Worm (Caenorhabditis elegans): ENCODE data around the gene F59E12.9.

Gene F59E12.9

ce11 chrII:5594210-5594764 is 52.6 kb downstream of the F59E12.9 start, which contains the start of gene ttc-4 (continued):
- no peak for TF ChIP-seq F49E8.2 (tag; optimal IDR thresholded peaks at IDR 0.05; ENCODE audit: borderline replicate concordance)
- TF ChIP-seq hif-1 (tag; optimal IDR thresholded peaks at IDR 0.05), result peak in 1 of 2 experiments; percentile 82
- TF ChIP-seq mes-2 (tag; optimal IDR thresholded peaks at IDR 0.05; ENCODE audit: poor library complexity, severe bottlenecking), result peak; percentile 77
- TF ChIP-seq saeg-2 (GFP tag; IDR thresholded peaks at IDR 0.05), result no peak

ce11 chrII:5593377-5593932 is 53.4 kb downstream of the F59E12.9 start, which contains the start of gene cdc-14:
Gene cdc-14 (minus strand): TSS chrII:5593427.
- TF ChIP-seq ZK546.5 (tag; optimal IDR thresholded peaks at IDR 0.05) (no peak), nhr-77 (tag; optimal IDR thresholded peaks at IDR 0.05) (peak; percentile 63), spr-3 (GFP tag; optimal IDR thresholded peaks at IDR 0.05) (no peak), fos-1 (tag; optimal IDR thresholded peaks at IDR 0.05) (no peak), nhr-48 (tag; optimal IDR thresholded peaks at IDR 0.05) (no peak), T26A8.4 (GFP tag; IDR thresholded peaks at IDR 0.05) (no peak), lsy-2 (tag; optimal IDR thresholded peaks at IDR 0.05) (peak; percentile 9 to 80), attf-4 (tag; optimal IDR thresholded peaks at IDR 0.05) (no peak), ztf-7 (tag; optimal IDR thresholded peaks at IDR 0.05) (peak; percentile 49), mxl-2 (GFP tag; conservative IDR thresholded peaks at IDR 0.05) (no peak), ama-1 (optimal IDR thresholded peaks at IDR 0.05) (no peak), mdl-1 (tag; optimal IDR thresholded peaks at IDR 0.05) (peak in 1 of 2 experiments; percentile 72), lin-1 (GFP tag; IDR thresholded peaks at IDR 0.05) (no peak), Y105C5A.15 (GFP tag; IDR thresholded peaks at IDR 0.05) (no peak), hlh-30 (tag; optimal IDR thresholded peaks at IDR 0.05; ENCODE audit: insufficient read depth) (peak; percentile 97), egl-43 (GFP tag; IDR thresholded peaks at IDR 0.05) (no peak), pqm-1 (tag; optimal IDR thresholded peaks at IDR 0.05) (no peak), daf-8 (GFP tag; IDR thresholded peaks at IDR 0.05) (no peak), rbr-2 (tag; optimal IDR thresholded peaks at IDR 0.05) (peak; percentile 32), unc-130 (GFP tag; optimal IDR thresholded peaks at IDR 0.05) (no peak), pha-4 (GFP tag; IDR thresholded peaks at IDR 0.05) (no peak), pha-4 (tag; optimal IDR thresholded peaks at IDR 0.05) (peak; percentile 13), php-3 (GFP tag; IDR thresholded peaks at IDR 0.05) (no peak), nhr-111 (GFP tag; optimal IDR thresholded peaks at IDR 0.05) (no peak), arid-1 (GFP tag; conservative IDR thresholded peaks at IDR 0.05) (no peak), F37D6.2 (tag; optimal IDR thresholded peaks at IDR 0.05) (no peak), vab-7 (GFP tag; IDR thresholded peaks at IDR 0.05) (no peak), nhr-102 (tag; optimal IDR thresholded peaks at IDR 0.05) (no peak), ceh-32 (tag; optimal IDR thresholded peaks at IDR 0.05; ENCODE audit: poor library complexity) (no peak), mep-1 (tag; optimal IDR thresholded peaks at IDR 0.05) (peak; percentile 82), nhr-28 (tag; optimal IDR thresholded peaks at IDR 0.05) (peak; percentile 68), nhr-76 (tag; optimal IDR thresholded peaks at IDR 0.05) (no peak), lin-38 (GFP tag; IDR thresholded peaks at IDR 0.05) (peak; percentile 75), F26F4.8 (GFP tag; conservative IDR thresholded peaks at IDR 0.05) (no peak), duxl-1 (tag; optimal IDR thresholded peaks at IDR 0.05; ENCODE audit: poor library complexity) (no peak), mxl-3 (GFP tag; optimal IDR thresholded peaks at IDR 0.05) (peak; percentile 81), mdt-29 (GFP tag; IDR thresholded peaks at IDR 0.05) (no peak), nhr-11 (tag; optimal IDR thresholded peaks at IDR 0.05) (peak; percentile 86), tra-1 (GFP tag; IDR thresholded peaks at IDR 0.05) (no peak), R02D3.7 (tag; optimal IDR thresholded peaks at IDR 0.05) (no peak), aha-1 (tag) (no peak), gei-8 (GFP tag; optimal IDR thresholded peaks at IDR 0.05) (no peak), dmd-8 (GFP tag; IDR thresholded peaks at IDR 0.05) (no peak), ceh-20 (GFP tag; IDR thresholded peaks at IDR 0.05) (no peak), ceh-28 (tag; optimal IDR thresholded peaks at IDR 0.05) (no peak)

All from whole organism, L4 larva.